Fruit fly (Drosophila melanogaster): Measurements from ENCODE around the gene Cep290.

Gene Cep290

dm6 chr3L:810038-810644 is 33.6 kb upstream of the Cep290 start:
- no peak for TF ChIP-seq CG8478 (optimal IDR thresholded peaks at IDR 0.05)
- no peak for TF ChIP-seq CTCF (optimal IDR thresholded peaks at IDR 0.05)

DNA sequence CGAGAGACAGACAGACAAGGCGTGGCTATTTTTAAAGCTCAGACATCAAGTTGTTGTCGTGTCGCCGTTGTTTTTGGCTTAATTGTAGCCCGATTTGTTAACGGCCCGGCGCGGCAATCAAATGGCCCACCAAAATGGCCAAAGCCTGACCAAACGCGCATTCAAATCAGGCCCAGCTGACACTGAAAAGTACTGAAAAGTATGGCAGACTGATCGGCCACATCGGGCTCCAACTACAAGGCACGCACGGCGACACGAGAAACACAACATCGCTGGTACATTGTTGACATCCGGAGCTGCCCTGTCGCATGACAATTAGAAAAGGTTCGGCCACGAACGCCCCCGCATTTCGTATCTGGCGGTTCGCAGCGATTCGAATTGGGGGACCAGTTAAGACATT is 31.9 kb upstream of the Cep290 start:
- TF ChIP-seq CG8478 (optimal IDR thresholded peaks at IDR 0.05) = no peak
- no peak for TF ChIP-seq CTCF (optimal IDR thresholded peaks at IDR 0.05)

- TF ChIP-seq CG8478 (optimal IDR thresholded peaks at IDR 0.05) (no peak), CTCF (optimal IDR thresholded peaks at IDR 0.05) (no peak)
Measured at dm6 chr3L:813229-813837, 30.4 kb upstream of the Cep290 start.

DNA sequence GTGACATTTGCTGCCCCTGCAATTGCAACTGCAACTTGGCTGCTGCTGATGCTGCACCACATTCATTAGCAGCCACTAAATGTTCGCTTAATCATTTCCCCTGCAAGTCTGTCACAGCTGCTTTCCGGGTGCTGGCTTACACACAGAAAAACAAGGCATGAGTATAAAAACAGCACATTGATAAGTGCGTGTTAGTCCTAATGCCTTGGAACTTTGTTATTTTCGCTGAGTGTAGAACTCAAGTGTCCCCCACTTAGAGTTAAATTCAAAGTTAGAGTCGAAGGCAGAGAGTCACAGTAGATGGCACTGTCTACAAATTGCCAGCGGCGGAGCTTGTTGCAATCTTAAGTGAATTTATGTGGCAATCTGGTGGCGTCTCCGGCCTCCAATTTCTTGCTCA is 29.8 kb upstream of the Cep290 start:
- TF ChIP-seq CTCF (optimal IDR thresholded peaks at IDR 0.05) (no peak), CG8478 (optimal IDR thresholded peaks at IDR 0.05) (no peak)

- TF ChIP-seq CG8478 (optimal IDR thresholded peaks at IDR 0.05) (no peak), CTCF (optimal IDR thresholded peaks at IDR 0.05) (no peak)
Measured at dm6 chr3L:815234-816200, 28.2 kb upstream of the Cep290 start.

dm6 chr3L:817708-818107 is 26.0 kb upstream of the Cep290 start:
- TF ChIP-seq CG8478 (optimal IDR thresholded peaks at IDR 0.05) (no peak), CTCF (optimal IDR thresholded peaks at IDR 0.05) (no peak)

DNA sequence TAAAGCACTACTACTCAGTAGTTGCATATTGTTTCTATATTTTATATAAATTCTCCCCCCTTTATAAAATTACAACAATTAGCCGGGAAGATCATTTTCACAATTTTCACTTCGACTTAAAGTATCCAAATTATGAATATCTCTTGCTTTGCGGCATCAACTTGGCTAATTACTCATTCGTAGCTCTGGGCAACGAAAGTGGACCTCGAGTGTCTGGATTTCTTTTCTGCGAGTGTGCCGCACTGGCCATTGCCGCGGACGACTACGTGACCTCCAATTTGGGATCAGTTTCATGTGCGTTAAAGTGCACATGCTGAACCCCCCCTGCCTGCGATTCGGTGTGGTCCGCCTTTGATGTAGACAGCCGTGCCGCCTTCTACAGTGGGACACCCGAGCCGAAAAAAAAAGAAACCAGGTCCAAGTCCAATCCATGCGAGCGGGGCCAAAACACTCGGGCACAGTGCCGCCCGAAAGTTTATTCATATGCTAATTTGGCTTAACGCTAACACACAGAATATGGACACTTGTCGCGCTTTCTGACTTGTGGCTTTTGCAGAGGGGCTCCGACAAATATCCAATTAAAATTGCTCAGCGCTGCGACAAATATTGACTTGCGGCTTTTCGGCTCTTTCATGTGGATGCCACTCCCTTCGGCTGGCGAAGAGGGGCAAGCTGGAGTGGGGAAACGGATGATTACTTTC is 25.1 kb upstream of the Cep290 start:
- TF ChIP-seq CG8478 (optimal IDR thresholded peaks at IDR 0.05) = no peak
- no peak for TF ChIP-seq CTCF (optimal IDR thresholded peaks at IDR 0.05)

DNA sequence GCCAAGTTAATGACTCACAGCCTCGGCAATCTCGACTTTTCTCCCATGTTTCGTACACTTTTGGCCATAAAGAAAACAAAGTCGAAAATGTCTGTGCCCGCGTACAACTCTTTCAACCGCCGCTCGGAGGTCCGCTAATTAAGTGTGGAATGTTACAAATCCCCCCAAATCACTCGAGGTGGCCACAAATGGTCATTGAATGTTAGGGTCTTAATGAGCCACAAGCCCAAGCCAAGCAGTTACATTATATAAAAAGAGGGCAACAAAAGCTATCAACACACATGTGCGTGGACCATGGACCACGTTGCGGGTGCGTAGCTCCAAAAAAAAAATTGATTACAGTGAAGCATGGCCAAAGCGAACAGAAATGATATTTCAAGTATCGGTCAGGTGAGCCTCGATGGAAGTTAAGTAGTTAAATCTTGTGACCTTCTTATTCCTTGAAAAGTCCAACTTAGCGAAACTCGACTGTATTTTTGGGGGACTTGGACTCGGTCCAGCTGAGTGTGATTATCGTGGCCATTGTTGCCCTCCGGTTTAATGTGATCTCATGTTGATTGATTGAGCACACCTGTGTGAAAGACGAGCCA is 24.3 kb upstream of the Cep290 start:
- no peak for TF ChIP-seq CTCF (optimal IDR thresholded peaks at IDR 0.05)
- TF ChIP-seq CG8478 (optimal IDR thresholded peaks at IDR 0.05) = no peak

DNA sequence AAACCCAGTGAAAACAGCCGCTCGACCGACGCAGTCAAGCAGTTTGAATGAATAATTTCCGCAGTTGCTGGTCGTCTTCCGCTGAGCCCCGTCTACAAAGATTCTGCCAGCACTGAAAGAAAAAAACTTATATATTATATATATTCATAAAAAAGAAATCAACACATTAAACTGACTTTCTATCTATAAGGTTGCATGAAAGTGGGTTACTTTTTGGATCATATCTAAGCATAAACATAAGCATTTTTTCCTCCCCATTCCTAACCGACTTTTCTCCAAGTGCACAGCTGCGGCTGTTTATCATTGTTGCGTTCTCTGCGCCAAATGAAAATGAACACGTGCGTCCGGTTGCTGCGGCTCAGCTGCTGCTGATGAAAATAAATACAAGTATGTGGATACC is 23.4 kb upstream of the Cep290 start:
- TF ChIP-seq CTCF (optimal IDR thresholded peaks at IDR 0.05) = no peak
- no peak for TF ChIP-seq CG8478 (optimal IDR thresholded peaks at IDR 0.05)

- TF ChIP-seq CG8478 (optimal IDR thresholded peaks at IDR 0.05) (no peak), CTCF (optimal IDR thresholded peaks at IDR 0.05) (no peak)
Measured at dm6 chr3L:820975-821598, 22.6 kb upstream of the Cep290 start.

dm6 chr3L:821951-822350 is 21.8 kb upstream of the Cep290 start:
- TF ChIP-seq CTCF (optimal IDR thresholded peaks at IDR 0.05) (no peak), CG8478 (optimal IDR thresholded peaks at IDR 0.05) (no peak)

DNA sequence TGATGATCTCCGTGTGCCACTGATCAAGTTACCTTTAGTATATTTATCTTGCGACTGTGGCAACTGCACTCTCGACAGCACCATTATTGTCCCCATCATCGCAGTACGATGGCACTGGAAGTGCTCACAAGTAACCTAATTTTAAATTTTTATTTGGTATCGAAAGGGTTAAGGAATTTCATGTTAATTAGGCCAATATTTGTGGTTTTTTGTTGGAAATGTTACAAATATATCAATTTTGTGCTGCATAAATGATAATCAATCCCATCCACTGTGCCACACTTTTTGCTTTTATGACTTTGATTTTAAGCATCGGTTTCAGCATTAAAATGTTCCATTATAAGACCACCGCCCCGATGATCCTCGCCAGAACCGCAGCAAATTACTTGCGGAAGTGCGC is 21.1 kb upstream of the Cep290 start:
- TF ChIP-seq CG8478 (optimal IDR thresholded peaks at IDR 0.05) (no peak), CTCF (optimal IDR thresholded peaks at IDR 0.05) (no peak)

DNA sequence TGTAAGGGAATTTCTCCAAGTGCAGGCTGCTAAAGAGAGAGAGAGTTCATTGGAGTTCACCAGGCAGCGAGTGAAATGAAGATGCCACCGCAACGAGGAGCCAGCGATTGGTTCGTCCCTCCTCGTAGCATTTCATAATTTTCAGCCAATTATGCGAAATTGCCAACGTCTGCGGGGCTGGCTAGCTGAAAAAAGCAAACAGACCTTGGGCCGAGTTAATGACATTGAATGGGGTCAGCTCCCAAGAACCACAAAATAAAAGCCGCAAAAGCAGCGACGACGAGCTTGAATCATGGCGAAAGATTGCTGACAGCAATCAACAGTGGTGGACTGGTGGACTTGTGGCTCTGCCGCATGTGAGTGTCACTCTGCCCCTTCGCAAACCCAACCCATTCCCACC is 20.1 kb upstream of the Cep290 start:
- TF ChIP-seq CG8478 (optimal IDR thresholded peaks at IDR 0.05) (no peak), CTCF (optimal IDR thresholded peaks at IDR 0.05) (no peak)

- TF ChIP-seq CG8478 (optimal IDR thresholded peaks at IDR 0.05) = no peak
- no peak for TF ChIP-seq CTCF (optimal IDR thresholded peaks at IDR 0.05)
Measured at dm6 chr3L:824444-824843, 19.3 kb upstream of the Cep290 start.

All from S2 (cell line).